Fruit fly (Drosophila melanogaster): Measurements from ENCODE around the gene GstD2.

The GstD2 gene

DNA sequence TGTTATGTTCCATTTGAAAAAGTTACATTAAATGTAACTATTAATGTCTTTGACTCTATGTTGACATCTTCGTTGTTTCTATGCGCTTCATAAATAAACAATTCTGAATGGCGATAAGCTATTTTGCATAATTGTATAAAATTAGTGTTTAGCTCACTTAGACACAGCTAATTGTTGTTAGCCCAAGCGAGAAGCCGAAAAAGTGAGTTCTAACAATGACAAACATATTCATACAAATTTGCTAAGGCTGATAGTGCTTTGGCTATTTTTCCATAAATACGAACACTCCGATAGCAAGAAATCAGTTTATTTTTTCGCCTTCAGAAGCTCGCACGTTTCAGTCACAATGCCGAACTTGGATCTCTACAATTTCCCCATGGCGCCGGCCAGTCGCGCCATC, 6.4 kb downstream of the GstD2 start, which contains the start of gene GstD7:
TSS of gene GstD7 (plus strand) at position 301 of the 400 bp plus-strand sequence.
- no peak for TF ChIP-seq CG6765 (GFP tag; optimal IDR thresholded peaks at IDR 0.05)
- TF ChIP-seq Trl (optimal IDR thresholded peaks at IDR 0.05): no peak
- no peak for TF ChIP-seq Trl (GFP tag; optimal IDR thresholded peaks at IDR 0.05)
- TF ChIP-seq CG18262 (tag; optimal IDR thresholded peaks at IDR 0.05): no peak
- no peak for TF ChIP-seq CG12071 (GFP tag; optimal IDR thresholded peaks at IDR 0.05)
- TF ChIP-seq Aef1 (GFP tag; IDR thresholded peaks at IDR 0.05): no peak
- no peak for TF ChIP-seq CG10462 (GFP tag; optimal IDR thresholded peaks at IDR 0.05)

- TF ChIP-seq CG13123 (GFP tag; optimal IDR thresholded peaks at IDR 0.05) (no peak), exex (tag; optimal IDR thresholded peaks at IDR 0.05) (peak; percentile 79), ara (GFP tag; IDR thresholded peaks at IDR 0.05) (no peak), CG17829 (tag; optimal IDR thresholded peaks at IDR 0.05) (no peak), mirr (GFP tag; optimal IDR thresholded peaks at IDR 0.05) (peak; percentile 50), sug (tag; optimal IDR thresholded peaks at IDR 0.05) (peak; percentile 23), PHDP (tag; optimal IDR thresholded peaks at IDR 0.05) (no peak), CG13775 (GFP tag; optimal IDR thresholded peaks at IDR 0.05) (no peak), CG34224 (GFP tag; IDR thresholded peaks at IDR 0.05; ENCODE audit: partially characterized antibody) (no peak), grn (GFP tag; optimal IDR thresholded peaks at IDR 0.05) (peak; percentile 9)
Measured at dm6 chr3R:12379249-12379648, 7.5 kb downstream of the GstD2 start.

- peak; percentile 56 for TF ChIP-seq zen (tag; optimal IDR thresholded peaks at IDR 0.05)
- no peak for TF ChIP-seq disco-r (GFP tag; optimal IDR thresholded peaks at IDR 0.05)
Measured at dm6 chr3R:12379708-12380107, 7.9 kb downstream of the GstD2 start, which contains the start of gene GstD8. Gene GstD8, plus strand, starts transcription at chr3R:12380008.

DNA sequence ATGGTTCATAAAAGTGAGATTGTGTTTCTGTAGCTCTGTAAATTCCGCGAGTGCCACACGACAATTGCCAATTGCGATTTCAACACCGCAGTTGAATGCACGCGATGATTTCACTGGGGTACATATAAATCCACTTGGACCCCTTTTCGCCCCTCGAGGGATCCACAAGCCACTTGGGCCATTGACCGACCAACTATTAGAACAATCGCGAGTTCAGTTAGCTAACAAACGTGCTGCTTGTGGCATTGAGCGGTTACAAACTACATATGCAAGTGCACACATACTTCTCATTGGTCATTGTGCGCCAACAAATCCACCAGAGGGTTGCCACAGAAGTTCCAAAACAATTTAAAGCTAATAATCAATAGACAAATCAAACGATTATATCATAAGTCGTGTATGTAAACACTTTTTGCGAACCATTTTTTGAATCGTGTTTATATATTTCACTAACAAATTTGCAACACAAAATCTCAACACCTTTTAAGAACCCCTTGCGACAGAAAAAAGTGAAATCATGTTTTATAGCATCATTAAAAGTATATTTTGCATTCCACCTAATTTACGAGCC, 9.4 kb downstream of the GstD2 start:
- no peak for TF ChIP-seq CG11695 (GFP tag; IDR thresholded peaks at IDR 0.05)
- no peak for TF ChIP-seq CG30403 (GFP tag; optimal IDR thresholded peaks at IDR 0.05)
- no peak for TF ChIP-seq CG8290 (GFP tag; optimal IDR thresholded peaks at IDR 0.05)
- TF ChIP-seq CG8290 (tag; optimal IDR thresholded peaks at IDR 0.05): no peak
- TF ChIP-seq emc (GFP tag; optimal IDR thresholded peaks at IDR 0.05): no peak
- TF ChIP-seq lilli (GFP tag; optimal IDR thresholded peaks at IDR 0.05): no peak
- no peak for TF ChIP-seq Xrp1 (GFP tag; IDR thresholded peaks at IDR 0.05)
- no peak for TF ChIP-seq CG9932 (GFP tag; IDR thresholded peaks at IDR 0.05)
- no peak for TF ChIP-seq CG7271 (tag; optimal IDR thresholded peaks at IDR 0.05)
- no peak for TF ChIP-seq Ada2b (GFP tag; IDR thresholded peaks at IDR 0.05)
- peak; percentile 55 for TF ChIP-seq Drgx (GFP tag; IDR thresholded peaks at IDR 0.05)
- TF ChIP-seq CG1233 (GFP tag; optimal IDR thresholded peaks at IDR 0.05): no peak
- TF ChIP-seq CG18476 (GFP tag; optimal IDR thresholded peaks at IDR 0.05): peak; percentile 79
- no peak for TF ChIP-seq NFAT (GFP tag; IDR thresholded peaks at IDR 0.05)
- TF ChIP-seq ems (GFP tag; optimal IDR thresholded peaks at IDR 0.05): no peak
- TF ChIP-seq CG34224 (GFP tag; IDR thresholded peaks at IDR 0.05; ENCODE audit: partially characterized antibody): no peak
- TF ChIP-seq maf-S (GFP tag; optimal IDR thresholded peaks at IDR 0.05): no peak

DNA sequence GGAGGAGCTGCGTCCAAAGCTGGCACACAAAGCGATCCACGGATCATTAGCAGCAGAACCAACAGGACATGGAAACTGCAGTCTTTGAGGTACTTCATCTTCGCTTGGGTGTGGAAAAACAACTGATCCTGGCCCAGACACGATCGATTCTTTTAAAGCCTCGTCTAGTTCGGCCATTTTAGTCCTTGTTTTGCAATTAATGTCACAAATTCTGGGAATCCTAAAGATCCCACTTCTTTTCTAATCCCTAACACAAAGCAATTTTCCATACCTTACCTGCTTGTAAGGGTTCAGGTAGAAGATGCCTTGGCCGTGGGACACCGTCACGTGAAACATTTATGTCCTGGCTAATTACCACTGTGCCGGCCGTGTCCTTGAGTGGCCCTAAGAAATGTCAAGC, 10.8 kb downstream of the GstD2 start, which contains the start of gene CG10035:
TSS of gene CG10035 (minus strand) at position 129 of the 400 bp plus-strand sequence.
- peak; percentile 55 for TF ChIP-seq D (optimal IDR thresholded peaks at IDR 0.05)
- TF ChIP-seq D (GFP tag; optimal IDR thresholded peaks at IDR 0.05): no peak
- peak; percentile 12 for TF ChIP-seq pros (GFP tag; optimal IDR thresholded peaks at IDR 0.05)
- TF ChIP-seq Optix (GFP tag; IDR thresholded peaks at IDR 0.05): no peak
- TF ChIP-seq sima (GFP tag; optimal IDR thresholded peaks at IDR 0.05): no peak
- peak; percentile 98 for TF ChIP-seq zen (tag; optimal IDR thresholded peaks at IDR 0.05)
- no peak for TF ChIP-seq Dll (GFP tag; IDR thresholded peaks at IDR 0.05; ENCODE audit: partially characterized antibody)
- TF ChIP-seq CG15479 (GFP tag; optimal IDR thresholded peaks at IDR 0.05): peak; percentile 20

Measured in whole organism, embryonic.